Worm (Caenorhabditis elegans) whole organism, L1 larva: ENCODE measurements around the gene EGAP4.1.

Experiments
- aly-2 ChIP-seq: fragments of 150-350 bp; optimal IDR thresholded peaks from 2 replicates; lab custom pipeline; 2014; ENCODE audit warnings: missing biosample characterization, missing genetic modification characterization
- lin-13 ChIP-seq: fragments of 150-350 bp; optimal IDR thresholded peaks from 2 replicates; lab custom pipeline; 2014; ENCODE audit warnings: missing biosample characterization, missing genetic modification reagents, missing genetic modification characterization
- mab-9 ChIP-seq: fragments of 200-800 bp; sonication (Bioruptor generic); IDR thresholded peaks from 2 replicates; pipeline ENCODE4 v1.3.6; 2022; ENCODE audit warnings: missing genetic modification reagents, missing genetic modification characterization, missing compliant biosample characterization
- sptf-1 ChIP-seq: fragments of 150-350 bp; optimal IDR thresholded peaks from 2 replicates; lab custom pipeline; 2014; ENCODE audit warnings: missing biosample characterization, missing genetic modification characterization

ce11 chrX:8741629-8742170, 14.5 kb upstream of the EGAP4.1 start:
- TF ChIP-seq mab-9 (GFP tag; lab: Robert Waterston, UW), result no peak
- TF ChIP-seq sptf-1 (tag; lab: Kevin White, UChicago), result no peak
- TF ChIP-seq lin-13, result no peak
- TF ChIP-seq aly-2 (tag; lab: Kevin White, UChicago), result no peak
